Fruit fly (Drosophila melanogaster) whole organism, embryonic: ENCODE results near the gene CG5500.

Experiments
- Bgb ChIP-seq: fragments of 200-800 bp; sonication (Bioruptor generic); IDR thresholded peaks from 2 replicates; pipeline ENCODE4 v1.3.6; 2022; ENCODE audit warnings: missing biosample characterization, missing genetic modification characterization; ENCODE audit not compliant: partially characterized antibody
- C15 ChIP-seq: fragments of 200-800 bp; sonication (Bioruptor generic); IDR thresholded peaks from 3 replicates; pipeline ENCODE4 v1.3.6; 2022; ENCODE audit warnings: missing biosample characterization, missing genetic modification characterization
- CG10321 ChIP-seq: fragments of 200-800 bp; sonication (Bioruptor generic); IDR thresholded peaks from 2 replicates; pipeline ENCODE4 v1.3.6; 2022; ENCODE audit warnings: missing biosample characterization, missing genetic modification characterization
- CG10366 ChIP-seq: fragments of 200-800 bp; sonication (Bioruptor generic); IDR thresholded peaks from 2 replicates; pipeline ENCODE4 v1.3.6; 2022; ENCODE audit warnings: missing biosample characterization, missing genetic modification characterization
- CG10654 ChIP-seq: fragments of 200-800 bp; sonication (Bioruptor generic); optimal IDR thresholded peaks from 2 replicates; lab custom pipeline; 2016; ENCODE audit warnings: missing biosample characterization, missing genetic modification characterization
- CG11085 ChIP-seq: fragments of 200-800 bp; sonication (Bioruptor generic); IDR thresholded peaks from 2 replicates; pipeline ENCODE4 v1.3.6; 2022; ENCODE audit warnings: missing biosample characterization, missing genetic modification characterization
- CG11723 ChIP-seq: fragments of 200-800 bp; sonication (Bioruptor generic); optimal IDR thresholded peaks from 2 replicates; lab custom pipeline; 2017; ENCODE audit warnings: missing biosample characterization, mild to moderate bottlenecking, missing genetic modification characterization
- CG12391 ChIP-seq: fragments of 200-800 bp; sonication (Bioruptor generic); optimal IDR thresholded peaks from 3 replicates; lab custom pipeline; 2018; ENCODE audit warnings: missing biosample characterization, mild to moderate bottlenecking, missing genetic modification characterization, moderate library complexity
- CG12659 ChIP-seq: fragments of 200-800 bp; sonication (Bioruptor generic); optimal IDR thresholded peaks from 3 replicates; lab custom pipeline; 2017; ENCODE audit warnings: mild to moderate bottlenecking, missing biosample characterization, missing genetic modification reagents, missing genetic modification characterization
- CG12769 ChIP-seq: fragments of 200-800 bp; sonication (Bioruptor generic); optimal IDR thresholded peaks from 2 replicates; lab custom pipeline; 2019; ENCODE audit warnings: missing biosample characterization, mild to moderate bottlenecking, missing genetic modification characterization, moderate library complexity
- CG13287 ChIP-seq: fragments of 200-800 bp; sonication (Bioruptor generic); IDR thresholded peaks from 2 replicates; pipeline ENCODE4 v1.3.6; 2022; ENCODE audit warnings: missing biosample characterization, missing genetic modification characterization; ENCODE audit not compliant: partially characterized antibody
- CG14050 ChIP-seq: fragments of 200-800 bp; sonication (Bioruptor generic); IDR thresholded peaks from 3 replicates; pipeline ENCODE4 v1.3.6; 2022; ENCODE audit warnings: missing biosample characterization, missing genetic modification characterization
- CG14441 ChIP-seq: fragments of 200-800 bp; sonication (Bioruptor generic); IDR thresholded peaks from 2 replicates; pipeline ENCODE4 v1.3.6; 2022; ENCODE audit warnings: missing biosample characterization, missing genetic modification characterization
- CG15601 ChIP-seq: fragments of 200-800 bp; sonication (Bioruptor generic); optimal IDR thresholded peaks from 3 replicates; lab custom pipeline; 2019; ENCODE audit warnings: missing biosample characterization, mild to moderate bottlenecking, missing genetic modification characterization, moderate library complexity
- CG1602 ChIP-seq: fragments of 200-800 bp; sonication (Bioruptor generic); optimal IDR thresholded peaks from 3 replicates; lab custom pipeline; 2016; ENCODE audit warnings: missing biosample characterization, missing genetic modification characterization
- CG1603 ChIP-seq: fragments of 200-800 bp; sonication (Bioruptor generic); optimal IDR thresholded peaks from 2 replicates; lab custom pipeline; 2019; ENCODE audit warnings: missing biosample characterization, mild to moderate bottlenecking, missing genetic modification characterization, moderate library complexity
- CG2116 ChIP-seq: fragments of 200-800 bp; sonication (Bioruptor generic); optimal IDR thresholded peaks from 3 replicates; lab custom pipeline; 2018; ENCODE audit warnings: missing biosample characterization, mild to moderate bottlenecking, missing genetic modification characterization
- CG32767 ChIP-seq: fragments of 200-800 bp; sonication (Bioruptor generic); IDR thresholded peaks from 2 replicates; pipeline ENCODE4 v1.3.6; 2022; ENCODE audit warnings: missing biosample characterization, missing genetic modification characterization
- CG34224 ChIP-seq: fragments of 200-800 bp; sonication (Bioruptor generic); IDR thresholded peaks from 3 replicates; pipeline ENCODE4 v1.3.6; 2022; ENCODE audit warnings: missing biosample characterization, missing genetic modification characterization; ENCODE audit not compliant: partially characterized antibody
- CG3838 ChIP-seq: fragments of 200-800 bp; sonication (Bioruptor generic); optimal IDR thresholded peaks from 3 replicates; lab custom pipeline; 2016; ENCODE audit warnings: missing biosample characterization, missing genetic modification characterization
- CG7928 ChIP-seq: fragments of 200-800 bp; sonication (Bioruptor generic); optimal IDR thresholded peaks from 2 replicates; lab custom pipeline; 2017; ENCODE audit warnings: missing biosample characterization, mild to moderate bottlenecking, missing genetic modification characterization
- CG8290 ChIP-seq, 3 experiments: fragments of 200-800 bp; sonication (Bioruptor generic); optimal IDR thresholded peaks; 2 replicates each; lab custom pipeline; 2016 to 2019; ENCODE audit warnings: missing biosample characterization in 3 of 3, missing genetic modification characterization in 3 of 3, mild to moderate bottlenecking in 2 of 3, moderate library complexity in 1 of 3
- Doc3 ChIP-seq: fragments of 200-800 bp; sonication (Bioruptor generic); IDR thresholded peaks from 3 replicates; pipeline ENCODE4 v1.3.6; 2022; ENCODE audit warnings: missing biosample characterization, missing genetic modification characterization; ENCODE audit not compliant: partially characterized antibody
- Dp ChIP-seq: fragments of 200-800 bp; sonication (Bioruptor generic); optimal IDR thresholded peaks from 2 replicates; lab custom pipeline; 2018; ENCODE audit warnings: missing biosample characterization, mild to moderate bottlenecking, missing genetic modification characterization, moderate library complexity
- Dref ChIP-seq: fragments of 200-800 bp; sonication (Bioruptor generic); IDR thresholded peaks from 2 replicates; pipeline ENCODE4 v1.3.6; 2022; ENCODE audit warnings: missing biosample characterization, missing genetic modification characterization
- E2f1 ChIP-seq: fragments of 200-800 bp; sonication (Bioruptor generic); IDR thresholded peaks from 2 replicates; pipeline ENCODE4 v1.3.6; 2022; ENCODE audit warnings: missing biosample characterization, missing genetic modification characterization
- E2f2 ChIP-seq: fragments of 200-800 bp; sonication (Bioruptor generic); IDR thresholded peaks from 2 replicates; pipeline ENCODE4 v1.3.6; 2022; ENCODE audit warnings: missing biosample characterization, missing genetic modification characterization
- ERR ChIP-seq: fragments of 200-800 bp; sonication (Bioruptor generic); optimal IDR thresholded peaks from 2 replicates; lab custom pipeline; 2016; ENCODE audit warnings: missing biosample characterization, missing genetic modification characterization
- Ets97D ChIP-seq: fragments of 200-800 bp; sonication (Bioruptor generic); optimal IDR thresholded peaks from 3 replicates; lab custom pipeline; 2016; ENCODE audit warnings: missing biosample characterization, missing genetic modification characterization
- Fer2 ChIP-seq: fragments of 200-800 bp; sonication (Bioruptor generic); optimal IDR thresholded peaks from 2 replicates; lab custom pipeline; 2018; ENCODE audit warnings: missing biosample characterization, mild to moderate bottlenecking, missing genetic modification characterization, moderate library complexity
- MESR4 ChIP-seq: fragments of 200-800 bp; sonication (Bioruptor generic); optimal IDR thresholded peaks from 2 replicates; lab custom pipeline; 2018; ENCODE audit warnings: missing biosample characterization, mild to moderate bottlenecking, missing genetic modification characterization, moderate library complexity
- Usf ChIP-seq: fragments of 200-800 bp; sonication (Bioruptor generic); optimal IDR thresholded peaks from 2 replicates; lab custom pipeline; 2017; ENCODE audit warnings: missing genotype, missing biosample characterization, missing genetic modification characterization
- Vsx1 ChIP-seq: fragments of 200-800 bp; sonication (Bioruptor generic); optimal IDR thresholded peaks from 2 replicates; lab custom pipeline; 2017; ENCODE audit warnings: missing biosample characterization, mild to moderate bottlenecking, missing genetic modification characterization, missing genetic modification reagents
- ab ChIP-seq: fragments of 200-800 bp; sonication (Bioruptor generic); optimal IDR thresholded peaks from 2 replicates; lab custom pipeline; 2016; ENCODE audit warnings: missing biosample characterization, missing genetic modification characterization
- cas ChIP-seq: fragments of 200-800 bp; sonication (Bioruptor generic); IDR thresholded peaks from 2 replicates; pipeline ENCODE4 v1.3.6; 2022; ENCODE audit warnings: missing biosample characterization, missing genetic modification characterization
- chif ChIP-seq, 2 experiments: fragments of 200-800 bp; sonication (Bioruptor generic); optimal IDR thresholded peaks; 3 replicates each; lab custom pipeline; 2016; ENCODE audit warnings: missing biosample characterization in 2 of 2, missing genetic modification characterization in 2 of 2
- dmrt99B ChIP-seq: fragments of 200-800 bp; sonication (Bioruptor generic); optimal IDR thresholded peaks from 2 replicates; lab custom pipeline; 2018; ENCODE audit warnings: missing biosample characterization, mild to moderate bottlenecking, missing genetic modification characterization, moderate library complexity
- exex ChIP-seq: fragments of 200-800 bp; sonication (Bioruptor generic); optimal IDR thresholded peaks from 4 replicates; lab custom pipeline; 2018; ENCODE audit warnings: missing biosample characterization, mild to moderate bottlenecking, missing genetic modification characterization, moderate library complexity
- grn ChIP-seq: fragments of 200-800 bp; sonication (Bioruptor generic); optimal IDR thresholded peaks from 3 replicates; lab custom pipeline; 2017; ENCODE audit warnings: missing biosample characterization, missing genetic modification characterization
- gro ChIP-seq: fragments of 200-800 bp; sonication (Bioruptor generic); optimal IDR thresholded peaks from 2 replicates; lab custom pipeline; 2016; ENCODE audit warnings: missing biosample characterization, missing genetic modification characterization
- h ChIP-seq: fragments of >200 bp; optimal IDR thresholded peaks from 2 replicates; lab custom pipeline; 2017
- hth ChIP-seq: fragments of >200 bp; optimal IDR thresholded peaks from 2 replicates; lab custom pipeline; 2017; ENCODE audit warnings: inconsistent platforms
- lbe ChIP-seq: fragments of 200-800 bp; sonication (Bioruptor generic); optimal IDR thresholded peaks from 2 replicates; lab custom pipeline; 2016; ENCODE audit warnings: missing biosample characterization, mild to moderate bottlenecking, missing genetic modification characterization
- pb ChIP-seq: fragments of 200-800 bp; sonication (Bioruptor generic); optimal IDR thresholded peaks from 3 replicates; lab custom pipeline; 2016; ENCODE audit warnings: missing biosample characterization, missing genetic modification characterization
- pfk ChIP-seq: fragments of 200-800 bp; sonication (Bioruptor generic); optimal IDR thresholded peaks from 2 replicates; lab custom pipeline; 2018; ENCODE audit warnings: missing biosample characterization, mild to moderate bottlenecking, missing genetic modification characterization, moderate library complexity
- pho ChIP-seq: fragments of 200-800 bp; sonication (Bioruptor generic); optimal IDR thresholded peaks from 2 replicates; lab custom pipeline; 2016; ENCODE audit warnings: missing biosample characterization, missing genetic modification characterization
- pros ChIP-seq: fragments of 200-800 bp; sonication (Bioruptor generic); optimal IDR thresholded peaks from 3 replicates; lab custom pipeline; 2019; ENCODE audit warnings: missing biosample characterization, mild to moderate bottlenecking, missing genetic modification characterization, moderate library complexity
- run ChIP-seq: fragments of 200-800 bp; sonication (Bioruptor generic); optimal IDR thresholded peaks from 3 replicates; lab custom pipeline; 2018; ENCODE audit warnings: missing biosample characterization, mild to moderate bottlenecking, missing genetic modification characterization
- stwl ChIP-seq: fragments of 200-800 bp; sonication (Bioruptor generic); optimal IDR thresholded peaks from 3 replicates; lab custom pipeline; 2018; ENCODE audit warnings: missing biosample characterization, mild to moderate bottlenecking, missing genetic modification characterization, moderate library complexity
- trem ChIP-seq: fragments of 200-800 bp; optimal IDR thresholded peaks from 3 replicates; lab custom pipeline; 2019; ENCODE audit warnings: missing biosample characterization, mild to moderate bottlenecking, missing genetic modification characterization, moderate library complexity
- zen2 ChIP-seq: fragments of 200-800 bp; sonication (Bioruptor generic); IDR thresholded peaks from 3 replicates; pipeline ENCODE4 v1.3.6; 2022; ENCODE audit warnings: missing biosample characterization, missing genetic modification characterization; ENCODE audit not compliant: partially characterized antibody

Gene CG5500

dm6 chr3R:26876432-26876831, at the start of gene CG5500 (continued):
- TF ChIP-seq Dp (GFP tag; lab: Kevin White, UChicago) = peak; percentile 64
- no peak for TF ChIP-seq CG14050
- TF ChIP-seq cas = no peak
- TF ChIP-seq CG12659 (GFP tag; lab: Kevin White, UChicago) = peak; percentile 24
- no peak for TF ChIP-seq pfk (GFP tag; lab: Kevin White, UChicago)
- no peak for TF ChIP-seq Usf (GFP tag; lab: Kevin White, UChicago)
- TF ChIP-seq C15 (GFP tag; lab: Robert Waterston, UW) = no peak
- no peak for TF ChIP-seq CG10654 (GFP tag; lab: Kevin White, UChicago)
- no peak for TF ChIP-seq CG10366 (GFP tag; lab: Robert Waterston, UW)
- TF ChIP-seq CG12391 = no peak
- TF ChIP-seq CG1602 (GFP tag; lab: Kevin White, UChicago) = no peak
- peak; percentile 63 for TF ChIP-seq E2f2
- no peak for TF ChIP-seq E2f1 (GFP tag; lab: Robert Waterston, UW)
- TF ChIP-seq trem (tag; lab: Kevin White, UChicago) = peak; percentile 23
- TF ChIP-seq chif (GFP tag; optimal IDR thresholded peaks at IDR 0.05; lab: Kevin White, UChicago) = no peak
- no peak for TF ChIP-seq CG10321
- TF ChIP-seq CG32767 = no peak
- peak; percentile 69 for TF ChIP-seq CG13287 (GFP tag; lab: Robert Waterston, UW)
- no peak for TF ChIP-seq pho (GFP tag; lab: Kevin White, UChicago)
- TF ChIP-seq grn (GFP tag; lab: Kevin White, UChicago) = peak; percentile 63
- no peak for TF ChIP-seq CG11723 (GFP tag; lab: Kevin White, UChicago)
- TF ChIP-seq CG7928 = peak; percentile 91
- peak; percentile 63 for TF ChIP-seq Doc3
- TF ChIP-seq pb = no peak
- peak; percentile 39; the same call in 1 of the 2 replicates for TF ChIP-seq Bgb (GFP tag; lab: Robert Waterston, UW)
- no peak for TF ChIP-seq CG11085 (GFP tag; lab: Robert Waterston, UW)
- peak; percentile 29 for TF ChIP-seq gro (GFP tag; lab: Kevin White, UChicago)
- peak; percentile 51 for TF ChIP-seq CG12769 (tag; lab: Kevin White, UChicago)
- TF ChIP-seq CG15601 (tag; lab: Kevin White, UChicago) = no peak
- TF ChIP-seq stwl = peak; percentile 38
- no peak for TF ChIP-seq ab (GFP tag; lab: Kevin White, UChicago)
- no peak for TF ChIP-seq hth (lab: Kevin White, UChicago)
- peak; percentile 52 for TF ChIP-seq MESR4 (GFP tag; lab: Kevin White, UChicago)
- peak; percentile 22 for TF ChIP-seq exex (tag; lab: Kevin White, UChicago)
- TF ChIP-seq zen2 = peak; percentile 43; the same call in 1 of the 3 replicates
- TF ChIP-seq h = no peak
- TF ChIP-seq CG14441 (GFP tag; lab: Robert Waterston, UW) = no peak
- TF ChIP-seq CG1603 (tag; lab: Kevin White, UChicago) = peak; percentile 51
- no peak for TF ChIP-seq dmrt99B (tag; lab: Kevin White, UChicago)
- TF ChIP-seq CG3838 (GFP tag; lab: Kevin White, UChicago) = peak; percentile 12
- TF ChIP-seq ERR (GFP tag; lab: Kevin White, UChicago) = no peak
- peak; percentile 8 for TF ChIP-seq CG8290 (GFP tag; optimal IDR thresholded peaks at IDR 0.05; lab: Kevin White, UChicago)
- peak in 1 of 2 experiments; percentile 32 for TF ChIP-seq CG8290 (tag; optimal IDR thresholded peaks at IDR 0.05; lab: Kevin White, UChicago)
- TF ChIP-seq Fer2 = no peak
- peak; percentile 26; the same call in 2 of the 3 replicates for TF ChIP-seq CG34224 (GFP tag; lab: Robert Waterston, UW)
- peak; percentile 13 for TF ChIP-seq Ets97D
- TF ChIP-seq Vsx1 = no peak
- no peak for TF ChIP-seq run (tag; lab: Kevin White, UChicago)
- TF ChIP-seq CG2116 (GFP tag; lab: Kevin White, UChicago) = peak; percentile 42
- no peak for TF ChIP-seq lbe (GFP tag; lab: Kevin White, UChicago)
- TF ChIP-seq pros = no peak
- peak; percentile 57 for TF ChIP-seq Dref (GFP tag; lab: Robert Waterston, UW)
